Worm (Caenorhabditis elegans): Measurements from ENCODE around the gene F34H10.5.

Gene F34H10.5

ce11 chrX:9676009-9676408 lies 40.5 kb downstream of the F34H10.5 start:
- no peak for TF ChIP-seq him-1 (tag; optimal IDR thresholded peaks at IDR 0.05)
- peak; percentile 40 for TF ChIP-seq W03F9.2 (tag; optimal IDR thresholded peaks at IDR 0.05)
- TF ChIP-seq dao-5 (tag; optimal IDR thresholded peaks at IDR 0.05) = no peak

- TF ChIP-seq him-1 (tag; optimal IDR thresholded peaks at IDR 0.05) = no peak
- TF ChIP-seq dao-5 (tag; optimal IDR thresholded peaks at IDR 0.05) = no peak
- no peak for TF ChIP-seq W03F9.2 (tag; optimal IDR thresholded peaks at IDR 0.05)
Observed at ce11 chrX:9676788-9677454, 41.4 kb downstream of the F34H10.5 start.

ce11 chrX:9677927-9678326 lies 42.5 kb downstream of the F34H10.5 start:
- TF ChIP-seq dao-5 (tag; optimal IDR thresholded peaks at IDR 0.05) (no peak), him-1 (tag; optimal IDR thresholded peaks at IDR 0.05) (no peak)

ce11 chrX:9679427-9679826 lies 44.0 kb downstream of the F34H10.5 start:
- TF ChIP-seq W03F9.2 (tag; optimal IDR thresholded peaks at IDR 0.05) = no peak

ce11 chrX:9680119-9680682 lies 44.7 kb downstream of the F34H10.5 start, which contains the start of gene ifp-1:
TSS of gene ifp-1 (minus strand) at chrX:9680169.
- no peak for TF ChIP-seq W03F9.2 (tag; optimal IDR thresholded peaks at IDR 0.05)
- no peak for TF ChIP-seq him-1 (tag; optimal IDR thresholded peaks at IDR 0.05)
- TF ChIP-seq dao-5 (tag; optimal IDR thresholded peaks at IDR 0.05) = no peak
